Fruit fly (Drosophila melanogaster): ENCODE results near the gene CG2663.

The CG2663 gene

dm6 chr3R:5403963-5404362 is at the start of gene CG2663:
CG2663 (minus strand) TSS chr3R:5404135.
- no peak for TF ChIP-seq Myc (optimal IDR thresholded peaks at IDR 0.05)
- TF ChIP-seq insv (optimal IDR thresholded peaks at IDR 0.05): no peak
- TF ChIP-seq Sin3A (optimal IDR thresholded peaks at IDR 0.05): no peak
- TF ChIP-seq psq (optimal IDR thresholded peaks at IDR 0.05): no peak
- no peak for TF ChIP-seq ttk (optimal IDR thresholded peaks at IDR 0.05)
- no peak for TF ChIP-seq h (optimal IDR thresholded peaks at IDR 0.05)

DNA sequence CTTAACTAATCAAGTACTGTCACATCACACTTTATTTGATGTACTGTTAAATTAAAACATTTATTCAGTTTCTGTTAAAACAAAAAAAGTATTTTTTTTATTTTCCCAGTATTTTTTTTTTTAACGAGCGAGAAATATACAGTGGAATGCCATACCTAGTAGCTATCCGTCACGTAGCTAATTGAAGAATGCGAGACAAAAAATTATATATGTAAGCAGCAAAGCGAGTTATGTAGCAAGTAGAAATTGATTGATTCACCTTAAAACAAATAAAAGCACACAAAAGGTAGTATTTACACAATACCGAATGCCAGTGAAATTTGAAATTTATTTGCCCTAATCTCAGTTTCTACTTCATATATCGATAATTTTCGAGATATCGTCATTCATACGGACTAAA is 34.8 kb upstream of the CG2663 start:
- TF ChIP-seq h (optimal IDR thresholded peaks at IDR 0.05): no peak
- no peak for TF ChIP-seq Myc (optimal IDR thresholded peaks at IDR 0.05)
- TF ChIP-seq ttk (optimal IDR thresholded peaks at IDR 0.05): no peak
- TF ChIP-seq insv (optimal IDR thresholded peaks at IDR 0.05): no peak
- TF ChIP-seq Sin3A (optimal IDR thresholded peaks at IDR 0.05): no peak
- no peak for TF ChIP-seq psq (optimal IDR thresholded peaks at IDR 0.05)

- TF ChIP-seq psq (optimal IDR thresholded peaks at IDR 0.05) (no peak), ttk (optimal IDR thresholded peaks at IDR 0.05) (no peak), Myc (optimal IDR thresholded peaks at IDR 0.05) (no peak), insv (optimal IDR thresholded peaks at IDR 0.05) (no peak), Sin3A (optimal IDR thresholded peaks at IDR 0.05) (no peak), h (optimal IDR thresholded peaks at IDR 0.05) (no peak)
These were observed 25.9 kb upstream of the CG2663 start for dm6 chr3R:5429786-5430185.

DNA sequence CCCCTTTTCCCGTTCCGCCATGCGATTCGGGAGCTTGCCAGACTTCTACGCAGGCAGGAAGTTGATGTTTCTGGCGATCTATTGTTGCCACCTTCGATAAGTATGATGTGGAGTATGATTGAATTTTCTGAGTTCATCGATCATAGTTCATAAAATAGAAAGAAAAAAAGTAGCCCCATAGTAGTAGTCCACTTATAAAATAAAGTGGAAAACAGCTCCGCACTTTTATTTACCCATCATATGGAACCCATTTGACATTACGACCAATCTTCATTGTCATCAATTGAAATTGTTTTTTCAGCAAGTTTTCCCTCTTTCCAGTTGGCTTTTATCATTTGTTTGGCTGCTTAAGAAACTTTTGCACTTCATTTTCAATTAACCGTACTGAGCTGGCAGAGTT is 23.2 kb upstream of the CG2663 start, which contains the start of gene CG12147:
Gene CG12147, minus strand, starts transcription at position 101 of the 400 bp plus-strand sequence.
- TF ChIP-seq h (optimal IDR thresholded peaks at IDR 0.05) (no peak), insv (optimal IDR thresholded peaks at IDR 0.05) (no peak), Sin3A (optimal IDR thresholded peaks at IDR 0.05) (no peak)

DNA sequence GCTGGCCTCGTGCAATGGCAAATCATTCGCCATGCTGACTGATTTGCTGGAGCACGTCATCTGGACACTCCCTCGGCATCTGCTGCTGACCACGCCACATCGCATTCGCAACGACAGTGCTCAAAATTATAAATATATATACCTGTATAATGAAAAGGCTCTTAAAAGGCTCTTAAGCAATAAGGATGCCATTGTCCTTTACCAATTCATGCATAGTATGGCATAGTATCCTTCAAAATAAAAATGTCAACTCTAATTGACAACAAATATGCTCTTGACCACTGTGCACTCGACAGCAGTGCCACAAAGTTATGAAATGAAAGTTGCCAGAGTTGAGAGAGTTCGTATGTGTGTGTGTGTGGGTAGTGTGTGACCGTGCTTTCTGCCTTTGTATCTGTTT is 18.2 kb upstream of the CG2663 start:
- TF ChIP-seq Sin3A (optimal IDR thresholded peaks at IDR 0.05): no peak
- no peak for TF ChIP-seq insv (optimal IDR thresholded peaks at IDR 0.05)

- no peak for TF ChIP-seq Myc (optimal IDR thresholded peaks at IDR 0.05)
- no peak for TF ChIP-seq Sin3A (optimal IDR thresholded peaks at IDR 0.05)
- no peak for TF ChIP-seq h (optimal IDR thresholded peaks at IDR 0.05)
- TF ChIP-seq psq (optimal IDR thresholded peaks at IDR 0.05): no peak
- no peak for TF ChIP-seq insv (optimal IDR thresholded peaks at IDR 0.05)
- no peak for TF ChIP-seq ttk (optimal IDR thresholded peaks at IDR 0.05)
These were observed 16.5 kb upstream of the CG2663 start for dm6 chr3R:5420454-5420853.

dm6 chr3R:5414147-5414748 is 10.3 kb upstream of the CG2663 start, which contains the start of gene CG14669:
CG14669 (plus strand) TSS chr3R:5414527.
- TF ChIP-seq h (optimal IDR thresholded peaks at IDR 0.05) (no peak), insv (optimal IDR thresholded peaks at IDR 0.05) (no peak), psq (optimal IDR thresholded peaks at IDR 0.05) (no peak), Myc (optimal IDR thresholded peaks at IDR 0.05) (no peak), Sin3A (optimal IDR thresholded peaks at IDR 0.05) (no peak), ttk (optimal IDR thresholded peaks at IDR 0.05) (no peak)

DNA sequence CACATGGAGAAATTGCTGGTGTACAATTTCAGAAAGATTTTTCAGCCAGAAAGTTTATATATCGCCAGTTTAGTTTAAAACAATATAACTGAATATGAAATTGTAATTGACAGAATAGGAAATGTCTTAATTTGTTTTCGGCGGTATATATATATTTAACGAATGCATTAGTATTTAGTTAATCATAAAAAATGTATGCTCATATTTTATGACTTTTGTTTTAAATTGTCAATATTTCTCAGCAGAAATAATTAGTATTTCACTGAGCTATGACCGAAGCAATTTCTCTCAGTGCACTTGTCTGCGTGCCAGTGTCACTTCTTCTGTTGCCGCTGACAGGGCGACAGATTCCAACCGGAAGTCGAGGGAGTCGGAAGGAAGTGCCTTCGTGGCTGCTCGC is 9.1 kb upstream of the CG2663 start:
- TF ChIP-seq h (optimal IDR thresholded peaks at IDR 0.05): no peak
- no peak for TF ChIP-seq ttk (optimal IDR thresholded peaks at IDR 0.05)
- TF ChIP-seq Myc (optimal IDR thresholded peaks at IDR 0.05): no peak
- no peak for TF ChIP-seq Sin3A (optimal IDR thresholded peaks at IDR 0.05)

- TF ChIP-seq ttk (optimal IDR thresholded peaks at IDR 0.05) (no peak), insv (optimal IDR thresholded peaks at IDR 0.05) (no peak), Myc (optimal IDR thresholded peaks at IDR 0.05) (no peak), Sin3A (optimal IDR thresholded peaks at IDR 0.05) (no peak), h (optimal IDR thresholded peaks at IDR 0.05) (no peak), psq (optimal IDR thresholded peaks at IDR 0.05) (no peak)
These were observed 8.4 kb upstream of the CG2663 start, which contains the start of gene Orco for dm6 chr3R:5412306-5412705. Orco (minus strand) TSS chr3R:5412406.

DNA sequence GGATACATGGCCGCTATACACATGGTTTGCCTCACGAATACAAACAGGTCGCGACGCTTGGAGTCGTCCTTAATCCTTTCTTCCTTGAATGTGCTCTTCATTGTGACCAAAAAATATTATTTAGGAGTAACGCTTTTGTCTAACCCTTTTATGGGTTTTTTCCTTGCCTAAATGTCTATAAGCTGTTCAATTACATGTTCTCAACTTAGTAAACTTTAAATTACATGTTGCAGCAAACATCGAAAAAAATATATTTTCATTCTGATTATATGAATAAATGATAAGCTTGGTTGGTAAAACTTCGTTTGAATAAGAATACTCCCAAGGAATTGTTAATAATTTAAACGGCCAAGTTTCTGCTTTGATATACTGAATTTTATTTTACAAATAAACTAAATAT is 4.8 kb downstream of the CG2663 start, which contains the start of gene Or83a:
Gene Or83a, minus strand, starts transcription at position 101 of the 400 bp plus-strand sequence.
- TF ChIP-seq Sin3A (optimal IDR thresholded peaks at IDR 0.05) (no peak), h (optimal IDR thresholded peaks at IDR 0.05) (no peak), psq (optimal IDR thresholded peaks at IDR 0.05) (no peak), insv (optimal IDR thresholded peaks at IDR 0.05) (no peak), Myc (optimal IDR thresholded peaks at IDR 0.05) (no peak), ttk (optimal IDR thresholded peaks at IDR 0.05) (no peak)

- TF ChIP-seq psq (optimal IDR thresholded peaks at IDR 0.05) (no peak), h (optimal IDR thresholded peaks at IDR 0.05) (no peak), ttk (optimal IDR thresholded peaks at IDR 0.05) (no peak), Myc (optimal IDR thresholded peaks at IDR 0.05) (no peak)
These were observed 8.7 kb downstream of the CG2663 start for dm6 chr3R:5395210-5395609.

DNA sequence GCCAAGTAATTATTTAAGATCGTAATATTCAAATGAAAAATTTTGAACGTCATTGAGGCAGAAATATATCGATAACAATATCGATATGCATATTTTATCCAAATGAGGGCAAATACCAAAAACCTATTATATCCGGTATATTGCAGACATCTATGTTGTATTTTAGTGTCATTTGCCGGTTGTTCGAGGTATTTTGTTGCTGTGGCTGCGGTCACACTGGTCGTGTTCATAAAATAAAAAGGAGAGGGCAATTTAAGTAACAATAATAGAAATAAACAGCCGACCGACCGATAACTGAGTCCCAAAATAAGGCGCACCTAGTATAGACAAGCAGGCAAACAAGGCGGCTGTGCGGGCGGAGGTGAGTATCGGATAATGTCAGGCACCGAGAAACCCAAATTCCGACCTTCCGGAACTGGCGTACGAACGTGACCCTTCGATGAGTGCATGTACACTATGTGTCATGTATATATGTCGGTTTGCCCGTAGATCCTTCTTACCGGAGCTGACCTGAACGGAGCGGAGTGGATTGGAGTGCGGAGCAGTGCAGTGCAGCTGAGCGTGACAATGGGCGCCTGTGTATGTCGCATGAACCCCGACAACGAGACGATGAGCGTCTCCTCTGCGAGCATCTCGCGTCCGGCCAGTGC is 10.1 kb downstream of the CG2663 start, which contains the start of gene CG1172:
Gene CG1172, plus strand, starts transcription at position 181 of the 650 bp plus-strand sequence.
- TF ChIP-seq insv (optimal IDR thresholded peaks at IDR 0.05): no peak
- no peak for TF ChIP-seq h (optimal IDR thresholded peaks at IDR 0.05)
- no peak for TF ChIP-seq Sin3A (optimal IDR thresholded peaks at IDR 0.05)
- TF ChIP-seq psq (optimal IDR thresholded peaks at IDR 0.05): no peak
- no peak for TF ChIP-seq ttk (optimal IDR thresholded peaks at IDR 0.05)
- no peak for TF ChIP-seq Myc (optimal IDR thresholded peaks at IDR 0.05)

- no peak for TF ChIP-seq Sin3A (optimal IDR thresholded peaks at IDR 0.05)
- TF ChIP-seq ttk (optimal IDR thresholded peaks at IDR 0.05): no peak
- TF ChIP-seq h (optimal IDR thresholded peaks at IDR 0.05): no peak
- TF ChIP-seq psq (optimal IDR thresholded peaks at IDR 0.05): no peak
- TF ChIP-seq insv (optimal IDR thresholded peaks at IDR 0.05): no peak
- TF ChIP-seq Myc (optimal IDR thresholded peaks at IDR 0.05): no peak
These were observed 11.3 kb downstream of the CG2663 start, which contains the start of gene kkv for dm6 chr3R:5392621-5393020. kkv (minus strand) TSS chr3R:5392866.
